Fruit fly (Drosophila melanogaster): Measurements from ENCODE around the gene Parg.

Parg gene

DNA sequence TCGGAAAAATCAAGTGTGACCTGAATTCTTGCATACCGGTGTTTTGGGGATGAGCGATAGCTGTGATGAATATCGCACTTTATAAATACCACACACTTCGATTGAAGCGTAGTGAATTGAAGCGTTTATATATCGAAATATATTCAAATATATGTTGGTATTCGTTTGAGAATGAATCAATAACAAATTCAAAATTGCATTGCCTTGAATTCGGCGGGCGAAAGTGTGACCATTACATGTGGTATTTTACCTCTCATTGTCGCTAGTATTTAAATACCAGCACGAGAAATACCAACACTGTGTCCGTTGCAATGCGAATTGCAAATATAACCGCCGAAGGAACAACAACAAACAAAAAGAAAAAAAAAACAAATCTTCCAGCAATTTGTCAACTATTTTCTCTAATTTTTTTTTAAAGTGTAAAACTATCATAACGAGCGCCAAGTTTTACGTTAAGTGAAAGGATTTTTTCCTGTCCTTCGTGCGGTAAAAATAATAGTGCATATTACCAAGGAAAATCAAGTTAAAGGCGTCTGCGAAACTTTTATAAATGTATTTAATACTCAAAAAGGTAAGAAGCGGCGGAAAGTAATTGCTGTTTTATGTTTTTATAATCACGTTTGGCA, at the start of gene Parg, which contains the start of gene Mnt:
Gene Parg, minus strand, starts transcription at position 34 of the 626 bp plus-strand sequence.
Gene Mnt, plus strand, starts transcription at position 333 of the 626 bp plus-strand sequence.
- TF ChIP-seq rn (GFP tag; IDR thresholded peaks at IDR 0.05) (no peak), CG4496 (GFP tag; IDR thresholded peaks at IDR 0.05) (0 out of 3 replicates have a peak, but pooled peaks have one; percentile 13)

- TF ChIP-seq fd96Ca (GFP tag; IDR thresholded peaks at IDR 0.05) (peak; percentile 47; the same call in 1 of the 3 replicates), Ets98B (GFP tag; IDR thresholded peaks at IDR 0.05) (peak; percentile 43), Pif1B (GFP tag; optimal IDR thresholded peaks at IDR 0.05) (peak; percentile 56), CG13204 (GFP tag; optimal IDR thresholded peaks at IDR 0.05) (peak; percentile 81), CG8301 (tag; optimal IDR thresholded peaks at IDR 0.05) (peak; percentile 11), CG14655 (GFP tag; optimal IDR thresholded peaks at IDR 0.05) (peak; percentile 52), CG9948 (tag; optimal IDR thresholded peaks at IDR 0.05) (no peak), CG4496 (GFP tag; IDR thresholded peaks at IDR 0.05) (peak; percentile 61; the same call in 2 of the 3 replicates), Pif1A (GFP tag; optimal IDR thresholded peaks at IDR 0.05) (peak; percentile 49), EcR (GFP tag; optimal IDR thresholded peaks at IDR 0.05) (peak; percentile 41), CG17806 (tag; optimal IDR thresholded peaks at IDR 0.05) (peak; percentile 12), rn (GFP tag; IDR thresholded peaks at IDR 0.05) (no peak), CG8159 (tag; optimal IDR thresholded peaks at IDR 0.05) (peak; percentile 13), CG15710 (tag; optimal IDR thresholded peaks at IDR 0.05) (peak; percentile 53), CG32121 (GFP tag; IDR thresholded peaks at IDR 0.05) (0 out of 2 replicates have a peak, but pooled peaks have one; percentile 59), CG10348 (GFP tag; IDR thresholded peaks at IDR 0.05) (no peak), gl (tag; optimal IDR thresholded peaks at IDR 0.05) (peak; percentile 57), D1 (tag; optimal IDR thresholded peaks at IDR 0.05) (peak; percentile 41), Snoo (tag; optimal IDR thresholded peaks at IDR 0.05) (no peak), CG34367 (tag; optimal IDR thresholded peaks at IDR 0.05) (peak; percentile 18), CG12605 (GFP tag; IDR thresholded peaks at IDR 0.05) (peak; percentile 61)
Measured at dm6 chrX:3720176-3720981, 49.1 kb upstream of the Parg start.

dm6 chrX:3719480-3720064, 48.3 kb upstream of the Parg start, which contains the start of the genes Rala and Tlk:
TSS of gene Rala (minus strand) at chrX:3719635.
TSS of gene Tlk (plus strand) at chrX:3720007.
- TF ChIP-seq Ets98B (GFP tag; IDR thresholded peaks at IDR 0.05): peak; percentile 20; the same call in 1 of the 2 replicates
- TF ChIP-seq CG32121 (GFP tag; IDR thresholded peaks at IDR 0.05): no peak
- 0 out of 3 replicates have a peak, but pooled peaks have one; percentile 29 for TF ChIP-seq CG4496 (GFP tag; IDR thresholded peaks at IDR 0.05)
- peak; percentile 15; the same call in 1 of the 2 replicates for TF ChIP-seq CG12605 (GFP tag; IDR thresholded peaks at IDR 0.05)

DNA sequence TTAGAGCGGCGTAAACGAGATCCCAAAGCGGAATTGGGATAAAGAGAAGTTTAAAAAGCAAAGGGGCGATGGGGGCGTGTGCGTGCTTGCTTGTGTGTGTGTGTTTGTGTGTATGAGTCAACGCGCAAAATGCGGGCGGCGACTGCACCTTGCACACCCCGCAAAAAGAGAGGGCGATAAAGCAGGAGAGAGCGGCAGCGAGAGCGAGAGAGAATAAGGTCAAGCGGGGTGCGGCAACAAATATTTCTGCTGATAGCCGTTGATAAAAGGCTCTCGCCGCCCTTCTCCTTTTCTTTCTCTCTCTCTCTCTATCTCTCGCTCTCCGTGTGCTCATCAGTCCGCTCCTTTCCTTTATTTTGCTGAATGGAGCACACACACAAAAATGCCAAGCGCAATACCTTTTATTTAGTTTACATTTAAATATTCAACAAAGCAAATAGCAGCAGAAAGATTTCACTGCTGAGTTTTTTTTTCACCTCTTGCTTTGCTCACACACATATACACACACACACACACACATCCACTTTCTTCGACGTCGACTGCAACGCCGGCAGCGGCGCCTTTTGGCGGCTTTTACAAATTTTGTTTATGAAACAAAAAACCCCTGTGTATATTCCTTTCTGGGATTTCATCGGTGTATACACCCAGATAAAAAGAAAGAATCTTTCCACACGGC, 47.4 kb upstream of the Parg start:
- TF ChIP-seq CG4496 (GFP tag; IDR thresholded peaks at IDR 0.05) (peak; percentile 52; the same call in 1 of the 3 replicates), CG8159 (tag; optimal IDR thresholded peaks at IDR 0.05) (peak; percentile 10), Snoo (tag; optimal IDR thresholded peaks at IDR 0.05) (peak; percentile 14), Pif1A (GFP tag; optimal IDR thresholded peaks at IDR 0.05) (peak; percentile 8), CG10348 (GFP tag; IDR thresholded peaks at IDR 0.05) (no peak), CG9948 (tag; optimal IDR thresholded peaks at IDR 0.05) (no peak), D1 (tag; optimal IDR thresholded peaks at IDR 0.05) (no peak), EcR (GFP tag; optimal IDR thresholded peaks at IDR 0.05) (peak; percentile 77), CG17806 (tag; optimal IDR thresholded peaks at IDR 0.05) (no peak), CG32121 (GFP tag; IDR thresholded peaks at IDR 0.05) (no peak), gl (tag; optimal IDR thresholded peaks at IDR 0.05) (peak; percentile 13), rn (GFP tag; IDR thresholded peaks at IDR 0.05) (no peak), CG12605 (GFP tag; IDR thresholded peaks at IDR 0.05) (peak; percentile 47; the same call in 1 of the 2 replicates), CG13204 (GFP tag; optimal IDR thresholded peaks at IDR 0.05) (peak; percentile 73), Ets98B (GFP tag; IDR thresholded peaks at IDR 0.05) (peak; percentile 64), Pif1B (GFP tag; optimal IDR thresholded peaks at IDR 0.05) (no peak), CG14655 (GFP tag; optimal IDR thresholded peaks at IDR 0.05) (no peak), CG8301 (tag; optimal IDR thresholded peaks at IDR 0.05) (no peak), CG15710 (tag; optimal IDR thresholded peaks at IDR 0.05) (no peak), fd96Ca (GFP tag; IDR thresholded peaks at IDR 0.05) (no peak), CG34367 (tag; optimal IDR thresholded peaks at IDR 0.05) (no peak)

DNA sequence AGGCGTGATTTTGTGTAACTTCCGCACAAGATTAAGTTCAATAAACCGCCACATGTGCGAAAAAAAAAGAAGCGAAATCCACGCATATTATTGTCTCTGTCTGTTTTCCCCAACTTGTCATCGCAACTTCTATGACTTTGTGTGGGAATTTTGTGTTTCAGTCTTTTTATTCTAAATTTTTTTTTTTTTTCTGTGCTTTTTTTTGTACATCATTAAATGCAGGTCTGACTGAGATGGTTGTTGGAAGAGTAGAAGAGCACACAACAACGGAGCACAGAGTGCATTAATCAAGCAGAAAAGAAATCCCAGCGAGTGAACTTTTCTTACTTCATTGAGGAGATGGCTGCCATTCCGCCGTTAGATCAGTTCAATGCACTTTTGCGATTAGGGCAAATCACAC, 44.3 kb upstream of the Parg start:
- TF ChIP-seq CG10348 (GFP tag; IDR thresholded peaks at IDR 0.05): no peak
- TF ChIP-seq CG34367 (tag; optimal IDR thresholded peaks at IDR 0.05): no peak
- no peak for TF ChIP-seq CG17806 (tag; optimal IDR thresholded peaks at IDR 0.05)
- peak; percentile 19; the same call in 1 of the 2 replicates for TF ChIP-seq Ets98B (GFP tag; IDR thresholded peaks at IDR 0.05)
- peak; percentile 58; the same call in 1 of the 3 replicates for TF ChIP-seq CG4496 (GFP tag; IDR thresholded peaks at IDR 0.05)
- TF ChIP-seq CG13204 (GFP tag; optimal IDR thresholded peaks at IDR 0.05): no peak
- no peak for TF ChIP-seq CG15710 (tag; optimal IDR thresholded peaks at IDR 0.05)
- TF ChIP-seq EcR (GFP tag; optimal IDR thresholded peaks at IDR 0.05): peak; percentile 10
- no peak for TF ChIP-seq Pif1A (GFP tag; optimal IDR thresholded peaks at IDR 0.05)
- TF ChIP-seq Snoo (tag; optimal IDR thresholded peaks at IDR 0.05): no peak
- no peak for TF ChIP-seq gl (tag; optimal IDR thresholded peaks at IDR 0.05)
- TF ChIP-seq CG8301 (tag; optimal IDR thresholded peaks at IDR 0.05): no peak
- TF ChIP-seq CG9948 (tag; optimal IDR thresholded peaks at IDR 0.05): no peak
- TF ChIP-seq CG14655 (GFP tag; optimal IDR thresholded peaks at IDR 0.05): peak; percentile 35
- TF ChIP-seq CG8159 (tag; optimal IDR thresholded peaks at IDR 0.05): no peak
- TF ChIP-seq Pif1B (GFP tag; optimal IDR thresholded peaks at IDR 0.05): no peak
- TF ChIP-seq CG12605 (GFP tag; IDR thresholded peaks at IDR 0.05): no peak
- TF ChIP-seq rn (GFP tag; IDR thresholded peaks at IDR 0.05): no peak
- no peak for TF ChIP-seq fd96Ca (GFP tag; IDR thresholded peaks at IDR 0.05)
- peak; percentile 26; the same call in 1 of the 2 replicates for TF ChIP-seq CG32121 (GFP tag; IDR thresholded peaks at IDR 0.05)
- TF ChIP-seq D1 (tag; optimal IDR thresholded peaks at IDR 0.05): no peak

All from whole organism, pupa.